Worm (Caenorhabditis elegans) whole organism, L4/young adult: ENCODE results near the gene C33G3.4.

Source experiments
- W03F9.2 ChIP-seq: fragments of 150-350 bp; optimal IDR thresholded peaks from 2 replicates; lab custom pipeline; 2014; ENCODE audit warnings: missing biosample characterization, missing genetic modification characterization
- dao-5 ChIP-seq: sonication (generic microtip); optimal IDR thresholded peaks from 2 replicates; lab custom pipeline; 2016; ENCODE audit warnings: missing genotype, missing genetic modification characterization, moderate library complexity, missing compliant biosample characterization
- him-1 ChIP-seq: sonication (generic microtip); optimal IDR thresholded peaks from 2 replicates; lab custom pipeline; 2016; ENCODE audit warnings: missing genotype, missing genetic modification reagents, missing genetic modification characterization, missing compliant biosample characterization

DNA sequence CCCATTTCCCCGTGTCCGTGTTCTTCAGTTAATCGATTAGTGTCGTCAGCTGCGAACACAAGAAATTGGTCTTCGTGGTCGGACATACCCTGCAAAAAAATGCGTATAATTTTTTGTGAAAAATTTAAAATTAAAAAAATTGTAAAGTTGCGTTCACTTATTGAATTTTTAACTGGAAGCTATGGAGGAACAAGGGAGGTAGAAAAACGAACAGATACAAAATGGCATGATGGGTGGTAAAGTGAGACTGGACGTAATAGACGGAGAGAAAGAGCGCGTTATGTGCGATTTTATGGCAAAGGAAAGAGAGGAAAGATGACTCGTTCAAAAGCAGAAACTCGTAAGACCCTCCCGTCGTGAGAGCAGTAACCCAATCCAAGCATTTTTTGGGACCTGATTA, 13.3 kb downstream of the C33G3.4 start, which contains the start of gene C33G3.6:
- TF ChIP-seq dao-5 (tag; lab: Kevin White, UChicago): no peak
- no peak for TF ChIP-seq W03F9.2 (tag; lab: Kevin White, UChicago)
- TF ChIP-seq him-1 (tag; lab: Kevin White, UChicago): no peak
